Fruit fly (Drosophila melanogaster) whole organism, embryonic: ENCODE results near the gene edin.

Source experiments
- Awh ChIP-seq: fragments of 200-800 bp; sonication (Bioruptor generic); IDR thresholded peaks from 2 replicates; pipeline ENCODE4, ENCODE4 v1.3.6; 2022; ENCODE audit warnings: missing biosample characterization, missing genetic modification characterization
- Bdp1 ChIP-seq: fragments of 200-800 bp; sonication (Bioruptor generic); optimal IDR thresholded peaks from 3 replicates; lab custom pipeline; 2016; ENCODE audit warnings: missing biosample characterization, missing genetic modification characterization
- CG10147 ChIP-seq: fragments of 200-800 bp; sonication (Bioruptor generic); optimal IDR thresholded peaks from 2 replicates; lab custom pipeline; 2019; ENCODE audit warnings: missing biosample characterization, mild to moderate bottlenecking, missing genetic modification characterization, moderate library complexity
- CG10959 ChIP-seq: fragments of 200-800 bp; sonication (Bioruptor generic); IDR thresholded peaks from 2 replicates; pipeline ENCODE4 v1.3.6; 2022; ENCODE audit warnings: missing biosample characterization, missing genetic modification characterization
- CG11247 ChIP-seq: fragments of 200-800 bp; sonication (Bioruptor generic); IDR thresholded peaks from 2 replicates; pipeline ENCODE4 v1.3.6; 2022; ENCODE audit warnings: missing biosample characterization, missing genetic modification characterization
- CG12155 ChIP-seq: fragments of 200-800 bp; sonication (Bioruptor generic); optimal IDR thresholded peaks from 3 replicates; lab custom pipeline; 2016; ENCODE audit warnings: missing biosample characterization, missing genetic modification characterization
- CG15073 ChIP-seq: fragments of 200-800 bp; sonication (Bioruptor generic); optimal IDR thresholded peaks from 2 replicates; lab custom pipeline; 2016; ENCODE audit warnings: missing biosample characterization, missing genetic modification characterization
- CG16863 ChIP-seq: fragments of 200-800 bp; sonication (Bioruptor generic); optimal IDR thresholded peaks from 3 replicates; lab custom pipeline; 2016; ENCODE audit warnings: missing biosample characterization, missing genetic modification characterization
- CG17328 ChIP-seq: fragments of 200-800 bp; sonication (Bioruptor generic); IDR thresholded peaks from 2 replicates; pipeline ENCODE4 v1.3.6; 2022; ENCODE audit warnings: missing biosample characterization, missing genetic modification characterization
- CG17361 ChIP-seq: fragments of 200-800 bp; sonication (Bioruptor generic); IDR thresholded peaks from 3 replicates; pipeline ENCODE4 v1.3.6; 2022; ENCODE audit warnings: missing biosample characterization, missing genetic modification characterization
- CG2120 ChIP-seq: fragments of 200-800 bp; sonication (Bioruptor generic); optimal IDR thresholded peaks from 3 replicates; lab custom pipeline; 2016; ENCODE audit warnings: missing biosample characterization, missing genetic modification characterization
- CG31365 ChIP-seq: fragments of 200-800 bp; sonication (Bioruptor generic); optimal IDR thresholded peaks from 2 replicates; lab custom pipeline; 2018; ENCODE audit warnings: missing biosample characterization, mild to moderate bottlenecking, missing genetic modification characterization
- CG34224 ChIP-seq: fragments of 200-800 bp; sonication (Bioruptor generic); IDR thresholded peaks from 3 replicates; pipeline ENCODE4 v1.3.6; 2022; ENCODE audit warnings: missing biosample characterization, missing genetic modification characterization; ENCODE audit not compliant: partially characterized antibody
- CG3726 ChIP-seq: fragments of 200-800 bp; sonication (Bioruptor generic); IDR thresholded peaks from 3 replicates; pipeline ENCODE4, ENCODE4 v1.3.6; 2022; ENCODE audit warnings: missing biosample characterization, missing genetic modification characterization
- CG4707 ChIP-seq: fragments of 200-800 bp; sonication (Bioruptor generic); optimal IDR thresholded peaks from 2 replicates; lab custom pipeline; 2018; ENCODE audit warnings: missing biosample characterization, mild to moderate bottlenecking, missing genetic modification characterization, moderate library complexity
- CG5953 ChIP-seq: fragments of 200-800 bp; sonication (Bioruptor generic); IDR thresholded peaks from 2 replicates; pipeline ENCODE4 v1.3.6; 2022; ENCODE audit warnings: missing biosample characterization, missing genetic modification characterization
- CG6854 ChIP-seq: fragments of 200-800 bp; sonication (Bioruptor generic); optimal IDR thresholded peaks from 3 replicates; lab custom pipeline; 2017; ENCODE audit warnings: missing biosample characterization, mild to moderate bottlenecking, missing genetic modification characterization
- CG9437 ChIP-seq: fragments of 200-800 bp; sonication (Bioruptor generic); optimal IDR thresholded peaks from 2 replicates; lab custom pipeline; 2018; ENCODE audit warnings: missing biosample characterization, mild to moderate bottlenecking, missing genetic modification characterization
- Dip3 ChIP-seq: fragments of 200-800 bp; sonication (Bioruptor generic); optimal IDR thresholded peaks from 3 replicates; lab custom pipeline; 2016; ENCODE audit warnings: missing biosample characterization, missing genetic modification characterization
- Drgx ChIP-seq: fragments of 200-800 bp; sonication (Bioruptor generic); IDR thresholded peaks from 2 replicates; pipeline ENCODE4 v1.3.6; 2022; ENCODE audit warnings: missing biosample characterization, missing genetic modification characterization
- HHEX ChIP-seq: fragments of 200-800 bp; sonication (Bioruptor generic); optimal IDR thresholded peaks from 3 replicates; lab custom pipeline; 2017; ENCODE audit warnings: missing biosample characterization, mild to moderate bottlenecking, missing genetic modification characterization, missing genetic modification reagents
- Kr ChIP-seq: fragments of 200-800 bp; sonication (Bioruptor generic); optimal IDR thresholded peaks from 2 replicates; lab custom pipeline; 2017; ENCODE audit warnings: missing biosample characterization, mild to moderate bottlenecking, missing genetic modification characterization
- MTF-1 ChIP-seq: fragments of 200-800 bp; sonication (Bioruptor generic); optimal IDR thresholded peaks from 2 replicates; lab custom pipeline; 2018; ENCODE audit warnings: missing biosample characterization, mild to moderate bottlenecking, missing genetic modification characterization, borderline replicate concordance
- Max ChIP-seq: fragments of 200-800 bp; sonication (Bioruptor generic); optimal IDR thresholded peaks from 2 replicates; lab custom pipeline; 2016; ENCODE audit warnings: missing biosample characterization, mild to moderate bottlenecking, missing genetic modification characterization
- Ptx1 ChIP-seq: fragments of 200-800 bp; sonication (Bioruptor generic); IDR thresholded peaks from 2 replicates; pipeline ENCODE4 v1.3.6; 2022; ENCODE audit warnings: missing biosample characterization, missing genetic modification characterization
- bowl ChIP-seq: fragments of 200-800 bp; sonication (Bioruptor generic); IDR thresholded peaks from 2 replicates; pipeline ENCODE4 v1.3.6; 2022; ENCODE audit warnings: missing biosample characterization, missing genetic modification characterization
- btn ChIP-seq: fragments of 200-800 bp; sonication (Bioruptor generic); optimal IDR thresholded peaks from 2 replicates; lab custom pipeline; 2016; ENCODE audit warnings: missing biosample characterization, missing genetic modification characterization
- cas ChIP-seq: fragments of 200-800 bp; sonication (Bioruptor generic); IDR thresholded peaks from 2 replicates; pipeline ENCODE4 v1.3.6; 2022; ENCODE audit warnings: missing biosample characterization, missing genetic modification characterization
- chn ChIP-seq: fragments of 200-800 bp; sonication (Bioruptor generic); optimal IDR thresholded peaks from 2 replicates; lab custom pipeline; 2016; ENCODE audit warnings: missing biosample characterization, missing genetic modification characterization
- danr ChIP-seq: fragments of 200-800 bp; sonication (Bioruptor generic); IDR thresholded peaks from 2 replicates; pipeline ENCODE4 v1.3.6; 2022; ENCODE audit warnings: missing biosample characterization, missing genetic modification characterization
- dmrt11E ChIP-seq: fragments of 200-800 bp; sonication (Bioruptor generic); optimal IDR thresholded peaks from 3 replicates; lab custom pipeline; 2018; ENCODE audit warnings: missing biosample characterization, mild to moderate bottlenecking, missing genetic modification characterization, moderate library complexity
- esg ChIP-seq: fragments of 200-800 bp; sonication (Bioruptor generic); conservative IDR thresholded peaks from 2 replicates; pipeline ENCODE4 v1.3.6; 2022; ENCODE audit warnings: missing biosample characterization, missing genetic modification characterization
- ewg ChIP-seq: fragments of 200-800 bp; sonication (Bioruptor generic); optimal IDR thresholded peaks from 3 replicates; lab custom pipeline; 2017; ENCODE audit warnings: mild to moderate bottlenecking, missing biosample characterization, missing genetic modification reagents, missing genetic modification characterization
- ftz-f1 ChIP-seq: fragments of 200-800 bp; sonication (Bioruptor generic); optimal IDR thresholded peaks from 2 replicates; lab custom pipeline; 2016; ENCODE audit warnings: missing biosample characterization, missing genetic modification characterization
- grau ChIP-seq: fragments of 200-800 bp; optimal IDR thresholded peaks from 3 replicates; lab custom pipeline; 2019; ENCODE audit warnings: missing biosample characterization, mild to moderate bottlenecking, missing genetic modification characterization, moderate library complexity
- hbn ChIP-seq: fragments of 200-800 bp; sonication (Bioruptor generic); IDR thresholded peaks from 2 replicates; pipeline ENCODE4 v1.3.6; 2022; ENCODE audit warnings: missing biosample characterization, missing genetic modification characterization; ENCODE audit not compliant: partially characterized antibody
- her ChIP-seq: fragments of 200-800 bp; sonication (Bioruptor generic); optimal IDR thresholded peaks from 2 replicates; lab custom pipeline; 2016; ENCODE audit warnings: missing biosample characterization, missing genetic modification characterization
- jigr1 ChIP-seq: fragments of 200-800 bp; sonication (Bioruptor generic); IDR thresholded peaks from 3 replicates; pipeline ENCODE4 v1.3.6; 2022; ENCODE audit warnings: missing biosample characterization, missing genetic modification characterization
- luna ChIP-seq: fragments of 200-800 bp; sonication (Bioruptor generic); optimal IDR thresholded peaks from 2 replicates; lab custom pipeline; 2016; ENCODE audit warnings: missing biosample characterization, missing genetic modification characterization
- mirr ChIP-seq: fragments of 200-800 bp; sonication (Bioruptor generic); optimal IDR thresholded peaks from 3 replicates; lab custom pipeline; 2018; ENCODE audit warnings: missing biosample characterization, mild to moderate bottlenecking, missing genetic modification characterization
- nau ChIP-seq: fragments of 200-800 bp; sonication (Bioruptor generic); optimal IDR thresholded peaks from 3 replicates; lab custom pipeline; 2017; ENCODE audit warnings: missing biosample characterization, mild to moderate bottlenecking, missing genetic modification characterization, missing genetic modification reagents
- phol ChIP-seq: fragments of 200-800 bp; sonication (Bioruptor generic); optimal IDR thresholded peaks from 3 replicates; lab custom pipeline; 2018; ENCODE audit warnings: missing biosample characterization, mild to moderate bottlenecking, missing genetic modification characterization, moderate library complexity
- scrt ChIP-seq: fragments of 200-800 bp; sonication (Bioruptor generic); optimal IDR thresholded peaks from 2 replicates; lab custom pipeline; 2018; ENCODE audit warnings: missing biosample characterization, mild to moderate bottlenecking, missing genetic modification characterization, moderate library complexity
- seq ChIP-seq: fragments of 200-800 bp; sonication (Bioruptor generic); IDR thresholded peaks from 2 replicates; pipeline ENCODE4 v1.3.6; 2022; ENCODE audit warnings: missing biosample characterization, missing genetic modification characterization
- slou ChIP-seq: fragments of 200-800 bp; sonication (Bioruptor generic); optimal IDR thresholded peaks from 3 replicates; lab custom pipeline; 2016; ENCODE audit warnings: missing biosample characterization, missing genetic modification characterization
- tio ChIP-seq: fragments of 200-800 bp; sonication (Bioruptor generic); optimal IDR thresholded peaks from 2 replicates; lab custom pipeline; 2017; ENCODE audit warnings: missing biosample characterization, missing genetic modification characterization, inconsistent platforms
- twi ChIP-seq: fragments of 200-800 bp; optimal IDR thresholded peaks from 2 replicates; lab custom pipeline; 2019; ENCODE audit warnings: missing biosample characterization, mild to moderate bottlenecking, missing genetic modification characterization, moderate library complexity
- wdn ChIP-seq: fragments of 200-800 bp; sonication (Bioruptor generic); IDR thresholded peaks from 2 replicates; pipeline ENCODE4 v1.3.6; 2022; ENCODE audit warnings: missing biosample characterization, missing genetic modification characterization
- wek ChIP-seq: fragments of 200-800 bp; sonication (Bioruptor generic); optimal IDR thresholded peaks from 3 replicates; lab custom pipeline; 2018; ENCODE audit warnings: missing biosample characterization, mild to moderate bottlenecking, missing genetic modification characterization, moderate library complexity

edin gene

dm6 chr3L:17486794-17487726, 7.6 kb upstream of the edin start, which contains the start of gene Oatp74D (continued):
- TF ChIP-seq nau (peak; percentile 83), CG34224 (GFP tag; lab: Robert Waterston, UW) (peak; percentile 56; the same call in 2 of the 3 replicates), CG31365 (tag; lab: Kevin White, UChicago) (peak; percentile 58), mirr (GFP tag; lab: Kevin White, UChicago) (peak; percentile 88), her (GFP tag; lab: Kevin White, UChicago) (peak; percentile 60), CG10147 (GFP tag; lab: Kevin White, UChicago) (peak; percentile 14), CG3726 (GFP tag; lab: Robert Waterston, UW) (no peak), chn (GFP tag; lab: Kevin White, UChicago) (peak; percentile 3), cas (GFP tag; lab: Robert Waterston, UW) (no peak), seq (no peak; the same call in 1 of the 2 replicates), btn (no peak), hbn (GFP tag; lab: Robert Waterston, UW) (no peak), CG4707 (peak; percentile 56), phol (tag; lab: Kevin White, UChicago) (peak; percentile 13), CG16863 (GFP tag; lab: Kevin White, UChicago) (no peak), Bdp1 (GFP tag; lab: Kevin White, UChicago) (no peak), danr (GFP tag; lab: Robert Waterston, UW) (no peak), Ptx1 (GFP tag; lab: Robert Waterston, UW) (no peak), Dip3 (GFP tag; lab: Kevin White, UChicago) (peak; percentile 2), CG2120 (peak; percentile 70), CG17361 (no peak; the same call in 2 of the 3 replicates), wek (GFP tag; lab: Kevin White, UChicago) (peak; percentile 76), Max (GFP tag; lab: Kevin White, UChicago) (no peak), bowl (GFP tag; lab: Robert Waterston, UW) (0 out of 2 replicates have a peak, but pooled peaks have one; percentile 19), Drgx (GFP tag; lab: Robert Waterston, UW) (peak; percentile 69), luna (no peak), CG6854 (GFP tag; lab: Kevin White, UChicago) (peak; percentile 59), grau (tag; lab: Kevin White, UChicago) (peak; percentile 26), CG17328 (GFP tag; lab: Robert Waterston, UW) (peak; percentile 22; the same call in 1 of the 2 replicates), ewg (GFP tag; lab: Kevin White, UChicago) (peak; percentile 32), CG11247 (no peak), Kr (peak; percentile 87), CG5953 (GFP tag; lab: Robert Waterston, UW) (peak; percentile 43; the same call in 1 of the 2 replicates), CG9437 (peak; percentile 20), CG15073 (GFP tag; lab: Kevin White, UChicago) (no peak), MTF-1 (peak; percentile 18), esg (GFP tag; lab: Robert Waterston, UW) (no peak), twi (tag; lab: Kevin White, UChicago) (peak; percentile 64), CG12155 (GFP tag; lab: Kevin White, UChicago) (peak; percentile 11), HHEX (GFP tag; lab: Kevin White, UChicago) (peak; percentile 28), tio (GFP tag; lab: Kevin White, UChicago) (no peak), jigr1 (no peak), scrt (GFP tag; lab: Kevin White, UChicago) (peak; percentile 39), dmrt11E (peak; percentile 50), Awh (GFP tag; lab: Robert Waterston, UW) (peak; percentile 15; the same call in 1 of the 2 replicates), wdn (GFP tag; lab: Robert Waterston, UW) (no peak; the same call in 1 of the 2 replicates), ftz-f1 (GFP tag; lab: Kevin White, UChicago) (peak; percentile 74), CG10959 (GFP tag; lab: Robert Waterston, UW) (no peak), slou (GFP tag; lab: Kevin White, UChicago) (no peak)
